Fruit fly (Drosophila melanogaster) Kc167 (cell line): ENCODE measurements around the gene Nfs1.

Experiments
- Sin3A ChIP-seq: fragments of >200 bp; optimal IDR thresholded peaks from 2 replicates; lab custom pipeline; 2018; ENCODE audit warnings: missing external identifiers
- h ChIP-seq: fragments of >200 bp; optimal IDR thresholded peaks from 3 replicates; lab custom pipeline; 2018; ENCODE audit warnings: missing external identifiers
- ttk ChIP-seq: sonication (Bioruptor generic); optimal IDR thresholded peaks from 2 replicates; lab custom pipeline; 2017; ENCODE audit warnings: missing external identifiers

DNA sequence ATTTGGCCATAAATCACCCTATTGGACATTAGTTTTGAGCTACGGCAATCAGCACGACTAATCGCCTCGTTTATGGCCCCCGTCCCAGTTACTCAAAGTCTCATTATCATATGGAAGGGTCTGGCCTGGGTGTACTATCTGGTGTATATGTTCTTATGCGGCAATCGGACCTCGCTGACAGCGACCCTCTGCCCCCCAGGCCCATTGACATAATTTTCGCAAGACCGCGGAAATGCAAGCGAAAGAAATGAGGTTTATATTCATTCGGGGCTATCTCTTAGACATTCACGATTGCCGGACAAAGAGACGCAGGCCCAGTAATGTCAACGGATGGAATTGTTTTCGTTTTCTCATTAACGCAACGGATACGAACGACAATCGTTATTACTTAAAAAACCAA lies 29.4 kb downstream of the Nfs1 start:
- TF ChIP-seq ttk (no peak), h (no peak), Sin3A (lab: Kevin White, UChicago) (no peak)
